Fruit fly (Drosophila melanogaster) whole organism, embryonic: ENCODE data around the gene CG34056.

Source experiments
- Aef1 ChIP-seq: fragments of 200-800 bp; sonication (Bioruptor generic); IDR thresholded peaks from 3 replicates; pipeline ENCODE4 v1.3.6; 2022; ENCODE audit warnings: missing biosample characterization, missing genetic modification characterization
- Blimp-1 ChIP-seq: fragments of 200-800 bp; sonication (Bioruptor generic); optimal IDR thresholded peaks from 3 replicates; lab custom pipeline; 2018; ENCODE audit warnings: missing biosample characterization, missing genetic modification characterization, mild to moderate bottlenecking, moderate library complexity, missing genetic modification reagents
- CG10366 ChIP-seq: fragments of 200-800 bp; sonication (Bioruptor generic); IDR thresholded peaks from 2 replicates; pipeline ENCODE4 v1.3.6; 2022; ENCODE audit warnings: missing biosample characterization, missing genetic modification characterization
- CG11093 ChIP-seq: fragments of 200-800 bp; sonication (Bioruptor generic); IDR thresholded peaks from 3 replicates; pipeline ENCODE4 v1.3.6; 2022; ENCODE audit warnings: missing biosample characterization, missing genetic modification characterization
- CG11504 ChIP-seq: fragments of 200-800 bp; sonication (Bioruptor generic); optimal IDR thresholded peaks from 3 replicates; lab custom pipeline; 2019; ENCODE audit warnings: missing biosample characterization, mild to moderate bottlenecking, missing genetic modification characterization, moderate library complexity
- CG12104 ChIP-seq: fragments of 200-800 bp; sonication (Bioruptor generic); optimal IDR thresholded peaks from 3 replicates; lab custom pipeline; 2016; ENCODE audit warnings: missing biosample characterization, missing genetic modification characterization
- CG12219 ChIP-seq: fragments of 200-800 bp; sonication (Bioruptor generic); optimal IDR thresholded peaks from 3 replicates; lab custom pipeline; 2018; ENCODE audit warnings: missing biosample characterization, mild to moderate bottlenecking, missing genetic modification characterization
- CG13775 ChIP-seq: fragments of 200-800 bp; sonication (Bioruptor generic); optimal IDR thresholded peaks from 3 replicates; lab custom pipeline; 2017; ENCODE audit warnings: missing biosample characterization, mild to moderate bottlenecking, missing genetic modification characterization
- CG14860 ChIP-seq: fragments of 200-800 bp; sonication (Bioruptor generic); IDR thresholded peaks from 3 replicates; pipeline ENCODE4 v1.3.6; 2022; ENCODE audit warnings: missing biosample characterization, missing genetic modification characterization; ENCODE audit not compliant: partially characterized antibody
- CG15514 ChIP-seq: fragments of 200-800 bp; sonication (Bioruptor generic); optimal IDR thresholded peaks from 3 replicates; lab custom pipeline; 2017; ENCODE audit warnings: missing biosample characterization, missing genetic modification characterization, mild to moderate bottlenecking, moderate library complexity, missing genetic modification reagents
- CG1603 ChIP-seq: fragments of 200-800 bp; sonication (Bioruptor generic); optimal IDR thresholded peaks from 2 replicates; lab custom pipeline; 2019; ENCODE audit warnings: missing biosample characterization, mild to moderate bottlenecking, missing genetic modification characterization, moderate library complexity
- CG1647 ChIP-seq: fragments of 200-800 bp; sonication (Bioruptor generic); optimal IDR thresholded peaks from 3 replicates; lab custom pipeline; 2016; ENCODE audit warnings: missing biosample characterization, missing genetic modification characterization
- CG16813 ChIP-seq: fragments of 200-800 bp; sonication (Bioruptor generic); IDR thresholded peaks from 3 replicates; pipeline ENCODE4 v1.3.6; 2022; ENCODE audit warnings: missing biosample characterization, missing genetic modification characterization; ENCODE audit not compliant: partially characterized antibody
- CG16863 ChIP-seq: fragments of 200-800 bp; sonication (Bioruptor generic); optimal IDR thresholded peaks from 3 replicates; lab custom pipeline; 2016; ENCODE audit warnings: missing biosample characterization, missing genetic modification characterization
- CG17829 ChIP-seq: fragments of 200-800 bp; optimal IDR thresholded peaks from 2 replicates; lab custom pipeline; 2019; ENCODE audit warnings: missing biosample characterization, mild to moderate bottlenecking, missing genetic modification characterization, moderate library complexity
- CG34422 ChIP-seq: fragments of 200-800 bp; sonication (Bioruptor generic); IDR thresholded peaks from 3 replicates; pipeline ENCODE4 v1.3.6; 2022; ENCODE audit warnings: missing biosample characterization, missing genetic modification characterization
- CG3847 ChIP-seq: fragments of 200-800 bp; sonication (Bioruptor generic); IDR thresholded peaks from 2 replicates; pipeline ENCODE4 v1.3.6; 2022; ENCODE audit warnings: missing biosample characterization, missing genetic modification characterization
- CG4404 ChIP-seq: fragments of 200-800 bp; sonication (Bioruptor generic); IDR thresholded peaks from 2 replicates; pipeline ENCODE4 v1.3.6; 2022; ENCODE audit warnings: missing biosample characterization, missing genetic modification characterization
- CG6654 ChIP-seq: fragments of 200-800 bp; sonication (Bioruptor generic); optimal IDR thresholded peaks from 2 replicates; lab custom pipeline; 2017; ENCODE audit warnings: missing biosample characterization, mild to moderate bottlenecking, missing genetic modification characterization
- CG7786 ChIP-seq: fragments of 200-800 bp; sonication (Bioruptor generic); optimal IDR thresholded peaks from 2 replicates; lab custom pipeline; 2016; ENCODE audit warnings: missing biosample characterization, missing genetic modification characterization
- CG9797 ChIP-seq: fragments of 200-800 bp; sonication (Bioruptor generic); optimal IDR thresholded peaks from 3 replicates; lab custom pipeline; 2018; ENCODE audit warnings: missing biosample characterization, mild to moderate bottlenecking, missing genetic modification characterization
- CoRest ChIP-seq: fragments of 200-800 bp; sonication (Bioruptor generic); optimal IDR thresholded peaks from 3 replicates; lab custom pipeline; 2018; ENCODE audit warnings: missing biosample characterization, mild to moderate bottlenecking, missing genetic modification characterization, moderate library complexity
- Deaf1 ChIP-seq: fragments of 200-800 bp; optimal IDR thresholded peaks from 3 replicates; lab custom pipeline; 2019; ENCODE audit warnings: missing biosample characterization, mild to moderate bottlenecking, missing genetic modification characterization, moderate library complexity
- Eip74EF ChIP-seq, 2 experiments: fragments of 200-800 bp in 1 of 2; fragments of >200 bp in 1 of 2; sonication (Bioruptor generic) in 1 of 2; optimal IDR thresholded peaks; 2 replicates each; lab custom pipeline; 2017 to 2019; ENCODE audit warnings: missing biosample characterization in 2 of 2, missing genetic modification characterization in 2 of 2, mild to moderate bottlenecking in 1 of 2, moderate library complexity in 1 of 2
- Fer3 ChIP-seq: fragments of 200-800 bp; sonication (Bioruptor generic); optimal IDR thresholded peaks from 2 replicates; lab custom pipeline; 2018; ENCODE audit warnings: missing biosample characterization, mild to moderate bottlenecking, missing genetic modification characterization, moderate library complexity
- Hr78 ChIP-seq, 2 experiments: fragments of 200-800 bp in 1 of 2; fragments of >200 bp in 1 of 2; sonication (Bioruptor generic) in 1 of 2; optimal IDR thresholded peaks; 2 replicates each; lab custom pipeline; 2017 to 2019; ENCODE audit warnings: missing biosample characterization in 2 of 2, missing genetic modification characterization in 2 of 2, mild to moderate bottlenecking in 1 of 2, moderate library complexity in 1 of 2
- Max ChIP-seq: fragments of 200-800 bp; sonication (Bioruptor generic); optimal IDR thresholded peaks from 2 replicates; lab custom pipeline; 2016; ENCODE audit warnings: missing biosample characterization, mild to moderate bottlenecking, missing genetic modification characterization
- Rfx ChIP-seq: fragments of 200-800 bp; sonication (Bioruptor generic); IDR thresholded peaks from 2 replicates; pipeline ENCODE4 v1.3.6; 2022; ENCODE audit warnings: missing biosample characterization, missing genetic modification characterization
- Side ChIP-seq: fragments of 200-800 bp; sonication (Bioruptor generic); optimal IDR thresholded peaks from 2 replicates; lab custom pipeline; 2016; ENCODE audit warnings: missing biosample characterization, missing genetic modification characterization
- Taf1 ChIP-seq: fragments of 200-800 bp; sonication (Bioruptor generic); IDR thresholded peaks from 2 replicates; pipeline ENCODE4 v1.3.6; 2022; ENCODE audit warnings: missing biosample characterization, missing genetic modification characterization
- Trl ChIP-seq, 3 experiments: fragments of >200 bp in 2 of 3; fragments of 200-800 bp in 1 of 3; sonication (Bioruptor generic) in 1 of 3; optimal IDR thresholded peaks; 2 replicates in 1 of 3; 3 replicates in 2 of 3; lab custom pipeline; 2016 to 2017; ENCODE audit warnings: missing biosample characterization in 1 of 3, missing genetic modification characterization in 1 of 3
- aop ChIP-seq: fragments of 200-800 bp; sonication (Bioruptor generic); IDR thresholded peaks from 2 replicates; pipeline ENCODE4 v1.3.6; 2022; ENCODE audit warnings: missing biosample characterization, missing genetic modification characterization
- ash1 ChIP-seq: fragments of 200-800 bp; sonication (Bioruptor generic); optimal IDR thresholded peaks from 2 replicates; lab custom pipeline; 2018; ENCODE audit warnings: missing biosample characterization, mild to moderate bottlenecking, missing genetic modification characterization
- bigmax ChIP-seq: fragments of 200-800 bp; sonication (Bioruptor generic); optimal IDR thresholded peaks from 2 replicates; lab custom pipeline; 2018; ENCODE audit warnings: missing biosample characterization, mild to moderate bottlenecking, missing genetic modification characterization
- cato ChIP-seq: fragments of 200-800 bp; sonication (Bioruptor generic); optimal IDR thresholded peaks from 2 replicates; lab custom pipeline; 2016; ENCODE audit warnings: missing biosample characterization, missing genetic modification characterization, borderline replicate concordance
- dimm ChIP-seq: fragments of 200-800 bp; sonication (Bioruptor generic); IDR thresholded peaks from 2 replicates; pipeline ENCODE4 v1.3.6; 2022; ENCODE audit warnings: missing biosample characterization, missing genetic modification characterization
- disco-r ChIP-seq: fragments of 200-800 bp; sonication (Bioruptor generic); optimal IDR thresholded peaks from 2 replicates; lab custom pipeline; 2016; ENCODE audit warnings: missing biosample characterization, missing genetic modification characterization
- dm ChIP-seq: fragments of 200-800 bp; sonication (Bioruptor generic); optimal IDR thresholded peaks from 3 replicates; lab custom pipeline; 2016; ENCODE audit warnings: missing biosample characterization, missing genetic modification characterization
- dmrt99B ChIP-seq: fragments of 200-800 bp; sonication (Bioruptor generic); optimal IDR thresholded peaks from 2 replicates; lab custom pipeline; 2018; ENCODE audit warnings: missing biosample characterization, mild to moderate bottlenecking, missing genetic modification characterization, moderate library complexity
- gfzf ChIP-seq: fragments of 200-800 bp; sonication (Bioruptor generic); optimal IDR thresholded peaks from 2 replicates; lab custom pipeline; 2016; ENCODE audit warnings: missing biosample characterization, mild to moderate bottlenecking, missing genetic modification characterization, moderate library complexity
- jing ChIP-seq: fragments of 200-800 bp; sonication (Bioruptor generic); optimal IDR thresholded peaks from 2 replicates; lab custom pipeline; 2018; ENCODE audit warnings: missing biosample characterization, mild to moderate bottlenecking, missing genetic modification characterization
- lab ChIP-seq: fragments of 200-800 bp; sonication (Bioruptor generic); optimal IDR thresholded peaks from 3 replicates; lab custom pipeline; 2017; ENCODE audit warnings: missing biosample characterization, missing genetic modification characterization, mild to moderate bottlenecking, moderate library complexity, missing genetic modification reagents
- lilli ChIP-seq: fragments of 200-800 bp; sonication (Bioruptor generic); optimal IDR thresholded peaks from 3 replicates; lab custom pipeline; 2016; ENCODE audit warnings: missing biosample characterization, missing genetic modification characterization
- pho ChIP-seq: fragments of 200-800 bp; sonication (Bioruptor generic); optimal IDR thresholded peaks from 2 replicates; lab custom pipeline; 2016; ENCODE audit warnings: missing biosample characterization, missing genetic modification characterization
- phol ChIP-seq: fragments of 200-800 bp; sonication (Bioruptor generic); optimal IDR thresholded peaks from 3 replicates; lab custom pipeline; 2018; ENCODE audit warnings: missing biosample characterization, mild to moderate bottlenecking, missing genetic modification characterization, moderate library complexity
- tgo ChIP-seq: fragments of 200-800 bp; sonication (Bioruptor generic); IDR thresholded peaks from 3 replicates; pipeline ENCODE4 v1.3.6; 2022; ENCODE audit warnings: missing biosample characterization, missing genetic modification characterization
- tna ChIP-seq: fragments of 200-800 bp; sonication (Bioruptor generic); IDR thresholded peaks from 2 replicates; pipeline ENCODE4 v1.3.6; 2022; ENCODE audit warnings: missing biosample characterization, missing genetic modification characterization; ENCODE audit not compliant: partially characterized antibody
- zen ChIP-seq: fragments of 200-800 bp; sonication (Bioruptor generic); optimal IDR thresholded peaks from 3 replicates; lab custom pipeline; 2018; ENCODE audit warnings: missing biosample characterization, mild to moderate bottlenecking, missing genetic modification characterization, moderate library complexity

The CG34056 gene

dm6 chr3L:872389-872972 lies 23.3 kb upstream of the CG34056 start (continued):
- peak; percentile 47 for TF ChIP-seq pho (GFP tag; lab: Kevin White, UChicago)
- TF ChIP-seq dm (GFP tag; lab: Kevin White, UChicago): peak; percentile 82
- TF ChIP-seq CG11093: 0 out of 3 replicates have a peak, but pooled peaks have one; percentile 15
- peak; percentile 38 for TF ChIP-seq Max (GFP tag; lab: Kevin White, UChicago)
- TF ChIP-seq CG1647: no peak
- TF ChIP-seq Blimp-1 (GFP tag; lab: Kevin White, UChicago): peak; percentile 45
- TF ChIP-seq Hr78 (GFP tag; optimal IDR thresholded peaks at IDR 0.05; lab: Kevin White, UChicago): no peak
- peak in 1 of 2 experiments; percentile 29 for TF ChIP-seq Trl (optimal IDR thresholded peaks at IDR 0.05; lab: Kevin White, UChicago)
- TF ChIP-seq Trl (GFP tag; optimal IDR thresholded peaks at IDR 0.05; lab: Kevin White, UChicago): peak; percentile 46
- peak; percentile 66 for TF ChIP-seq lilli (GFP tag; lab: Kevin White, UChicago)
- peak; percentile 26 for TF ChIP-seq CG15514 (GFP tag; lab: Kevin White, UChicago)
- TF ChIP-seq ash1 (GFP tag; lab: Kevin White, UChicago): no peak
- peak; percentile 66 for TF ChIP-seq CG3847
- TF ChIP-seq dimm (GFP tag; lab: Robert Waterston, UW): no peak
- no peak for TF ChIP-seq Eip74EF (GFP tag; optimal IDR thresholded peaks at IDR 0.05; lab: Kevin White, UChicago)
- TF ChIP-seq jing (GFP tag; lab: Kevin White, UChicago): no peak
- TF ChIP-seq CG12219: no peak
- no peak for TF ChIP-seq CG10366 (GFP tag; lab: Robert Waterston, UW)
- no peak for TF ChIP-seq Aef1
- TF ChIP-seq aop (GFP tag; lab: Robert Waterston, UW): no peak
- no peak for TF ChIP-seq Deaf1 (tag; lab: Kevin White, UChicago)
- TF ChIP-seq zen (tag; lab: Kevin White, UChicago): peak; percentile 33
- TF ChIP-seq tgo (GFP tag; lab: Robert Waterston, UW): 0 out of 3 replicates have a peak, but pooled peaks have one; percentile 17
- peak; percentile 62 for TF ChIP-seq CG4404 (GFP tag; lab: Robert Waterston, UW)
- peak; percentile 12 for TF ChIP-seq Fer3
- TF ChIP-seq bigmax (GFP tag; lab: Kevin White, UChicago): no peak
- TF ChIP-seq CG11504: peak; percentile 41
- TF ChIP-seq cato (GFP tag; lab: Kevin White, UChicago): peak; percentile 11
- peak; percentile 35 for TF ChIP-seq CG1603
- peak; percentile 55 for TF ChIP-seq CG13775
- TF ChIP-seq CG12104: no peak
- TF ChIP-seq CG6654 (GFP tag; lab: Kevin White, UChicago): no peak
- no peak for TF ChIP-seq disco-r (GFP tag; lab: Kevin White, UChicago)
- TF ChIP-seq Side (GFP tag; lab: Kevin White, UChicago): peak; percentile 40
- peak; percentile 67 for TF ChIP-seq CG34422 (GFP tag; lab: Robert Waterston, UW)
- TF ChIP-seq CG16863 (GFP tag; lab: Kevin White, UChicago): peak; percentile 70
- TF ChIP-seq tna: peak; percentile 56; the same call in 1 of the 2 replicates
- TF ChIP-seq CG9797 (GFP tag; lab: Kevin White, UChicago): no peak
- TF ChIP-seq CG17829 (tag; lab: Kevin White, UChicago): peak; percentile 45
- TF ChIP-seq dmrt99B: peak; percentile 7
- TF ChIP-seq Rfx (GFP tag; lab: Robert Waterston, UW): peak; percentile 53; the same call in 1 of the 2 replicates
- peak; percentile 40 for TF ChIP-seq CG7786 (GFP tag; lab: Kevin White, UChicago)
- peak; percentile 44 for TF ChIP-seq CoRest (tag; lab: Kevin White, UChicago)
- TF ChIP-seq CG14860 (GFP tag; lab: Robert Waterston, UW): peak; percentile 80; the same call in 2 of the 3 replicates
- peak; percentile 20 for TF ChIP-seq gfzf (GFP tag; lab: Kevin White, UChicago)
- TF ChIP-seq lab (GFP tag; lab: Kevin White, UChicago): peak; percentile 30
- TF ChIP-seq Taf1 (GFP tag; lab: Robert Waterston, UW): 0 out of 2 replicates have a peak, but pooled peaks have one; percentile 11
- TF ChIP-seq CG16813 (GFP tag; lab: Robert Waterston, UW): peak; percentile 86
- peak; percentile 57 for TF ChIP-seq phol (tag; lab: Kevin White, UChicago)
